Fruit fly (Drosophila melanogaster) whole organism, wandering third instar larva: ENCODE results near the gene Npc2c.

Experiments used
- Dif ChIP-seq: fragments of 200-275, 200-300 bp; sonication (Bioruptor generic); optimal IDR thresholded peaks from 2 replicates; lab custom pipeline; 2018; ENCODE audit warnings: missing biosample characterization, missing genetic modification characterization; ENCODE audit not compliant: partially characterized antibody
- HLH106 ChIP-seq: fragments of 200-800 bp; optimal IDR thresholded peaks from 3 replicates; lab custom pipeline; 2019; ENCODE audit warnings: missing biosample characterization, mild to moderate bottlenecking, missing genetic modification characterization, moderate library complexity
- Hr83 ChIP-seq: fragments of 200-300 bp; sonication (Bioruptor generic); optimal IDR thresholded peaks from 2 replicates; lab custom pipeline; 2016; ENCODE audit warnings: missing biosample characterization, mild to moderate bottlenecking, missing genetic modification characterization, moderate library complexity; ENCODE audit not compliant: poor library complexity, severe bottlenecking
- Jra ChIP-seq: sonication (Bioruptor generic); optimal IDR thresholded peaks from 2 replicates; lab custom pipeline; 2016; ENCODE audit warnings: missing biosample characterization, missing genetic modification characterization
- Sp1 ChIP-seq: fragments of 200-800 bp; sonication (Bioruptor generic); optimal IDR thresholded peaks from 3 replicates; lab custom pipeline; 2019; ENCODE audit warnings: missing biosample characterization, mild to moderate bottlenecking, missing genetic modification characterization, moderate library complexity
- br ChIP-seq: fragments of 200-800 bp; sonication (Bioruptor generic); optimal IDR thresholded peaks from 2 replicates; lab custom pipeline; 2016; ENCODE audit warnings: missing biosample characterization, missing genetic modification characterization
- fru ChIP-seq: fragments of 200-800 bp; sonication (Bioruptor generic); optimal IDR thresholded peaks from 3 replicates; lab custom pipeline; 2016; ENCODE audit warnings: missing biosample characterization, mild to moderate bottlenecking, missing genetic modification characterization
- h ChIP-seq: fragments of 200-800 bp; sonication (Bioruptor generic); optimal IDR thresholded peaks from 3 replicates; lab custom pipeline; 2016; ENCODE audit warnings: missing biosample characterization, mild to moderate bottlenecking, missing genetic modification characterization
- jim ChIP-seq: fragments of 175-275, 200-325 bp; sonication (Bioruptor generic); optimal IDR thresholded peaks from 2 replicates; lab custom pipeline; 2016; ENCODE audit warnings: missing biosample characterization, mild to moderate bottlenecking, missing genetic modification characterization
- rgr ChIP-seq: fragments of 200-800 bp; sonication (Bioruptor generic); optimal IDR thresholded peaks from 3 replicates; lab custom pipeline; 2016; ENCODE audit warnings: missing biosample characterization, mild to moderate bottlenecking, missing genetic modification characterization
- usp ChIP-seq: fragments of >200 bp; optimal IDR thresholded peaks from 2 replicates; lab custom pipeline; 2017; ENCODE audit warnings: missing biosample characterization, missing genetic modification characterization

DNA sequence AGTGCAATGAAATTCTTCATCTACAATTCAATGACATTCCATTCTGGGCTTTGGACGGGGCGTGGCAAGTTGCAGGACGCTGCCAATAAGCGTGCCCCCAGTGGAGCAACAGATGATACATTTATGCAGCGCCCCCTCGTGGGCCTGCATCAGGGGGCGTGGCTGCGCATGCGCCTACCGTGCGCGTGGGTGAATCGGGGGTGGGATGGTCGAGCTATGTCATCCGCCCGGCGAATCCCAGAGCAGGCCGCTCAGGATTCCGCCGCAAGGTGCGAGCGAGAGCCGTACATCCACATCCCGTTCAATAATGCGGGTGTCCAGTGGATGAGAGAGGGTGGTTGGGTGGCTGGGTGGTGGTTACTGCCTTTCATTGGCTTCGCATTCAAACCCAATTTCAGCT is 10.1 kb downstream of the Npc2c start:
- TF ChIP-seq HLH106 (tag; lab: Kevin White, UChicago) (no peak), fru (GFP tag; lab: Kevin White, UChicago) (no peak), h (no peak), rgr (GFP tag; lab: Kevin White, UChicago) (no peak), jim (GFP tag; lab: Kevin White, UChicago) (no peak), usp (GFP tag; lab: Kevin White, UChicago) (no peak), Sp1 (GFP tag; lab: Kevin White, UChicago) (no peak), Hr83 (GFP tag; lab: Kevin White, UChicago) (no peak), br (GFP tag; lab: Kevin White, UChicago) (no peak), Dif (GFP tag; lab: Kevin White, UChicago) (no peak), Jra (GFP tag; lab: Kevin White, UChicago) (no peak)
